Worm (Caenorhabditis elegans) whole organism, mixed stage, embryonic: Measurements from ENCODE around the gene pms-2.

ENCODE experiments used
- M03D4.4 ChIP-seq: sonication (generic microtip); optimal IDR thresholded peaks from 2 replicates; lab custom pipeline; 2017; ENCODE audit warnings: mild to moderate bottlenecking, missing genetic modification characterization, missing compliant biosample characterization
- blmp-1 ChIP-seq: fragments of 150-350 bp; optimal IDR thresholded peaks from 2 replicates; lab custom pipeline; 2014; ENCODE audit warnings: missing biosample characterization, missing genetic modification characterization
- ceh-39 ChIP-seq: fragments of 150-350 bp; optimal IDR thresholded peaks from 2 replicates; lab custom pipeline; 2014; ENCODE audit warnings: missing biosample characterization, missing genetic modification characterization
- ceh-83 ChIP-seq: fragments of 200-800 bp; sonication (Bioruptor generic); optimal IDR thresholded peaks from 2 replicates; lab custom pipeline; 2018; ENCODE audit warnings: mild to moderate bottlenecking, missing genetic modification characterization, missing compliant biosample characterization
- elt-1 ChIP-seq: sonication (generic microtip); optimal IDR thresholded peaks from 2 replicates; lab custom pipeline; 2017; ENCODE audit warnings: missing genetic modification characterization, mild to moderate bottlenecking, missing compliant biosample characterization, antibody characterized with exemption, moderate library complexity, borderline replicate concordance; ENCODE audit not compliant: insufficient read depth
- elt-3 ChIP-seq: fragments of 150-350 bp; optimal IDR thresholded peaks from 2 replicates; lab custom pipeline; 2014; ENCODE audit warnings: missing biosample characterization, missing genetic modification characterization
- flh-1 ChIP-seq: fragments of 200-800 bp; sonication (Bioruptor generic); optimal IDR thresholded peaks from 2 replicates; lab custom pipeline; 2018; ENCODE audit warnings: mild to moderate bottlenecking, missing genetic modification characterization, moderate library complexity, missing compliant biosample characterization
- ham-2 ChIP-seq: fragments of 200-800 bp; sonication (Bioruptor generic); optimal IDR thresholded peaks from 2 replicates; lab custom pipeline; 2018; ENCODE audit warnings: mild to moderate bottlenecking, missing genetic modification characterization, missing compliant biosample characterization
- hlh-1 ChIP-seq: fragments of 150-350 bp; optimal IDR thresholded peaks from 2 replicates; lab custom pipeline; 2014; ENCODE audit warnings: missing biosample characterization, missing genetic modification reagents, missing genetic modification characterization
- lin-13 ChIP-seq: fragments of 150-350 bp; optimal IDR thresholded peaks from 2 replicates; lab custom pipeline; 2014; ENCODE audit warnings: missing biosample characterization, missing genetic modification characterization
- lsy-2 ChIP-seq: fragments of 150-350 bp; optimal IDR thresholded peaks from 2 replicates; lab custom pipeline; 2014; ENCODE audit warnings: missing biosample characterization, missing genetic modification characterization
- mab-5 ChIP-seq: fragments of 150-350 bp; optimal IDR thresholded peaks from 2 replicates; lab custom pipeline; 2014; ENCODE audit warnings: missing biosample characterization, missing genetic modification characterization
- mep-1 ChIP-seq: fragments of 150-350 bp; optimal IDR thresholded peaks from 2 replicates; lab custom pipeline; 2017; ENCODE audit warnings: missing biosample characterization, missing genetic modification reagents, missing genetic modification characterization, inconsistent platforms
- mls-2 ChIP-seq: sonication (generic microtip); optimal IDR thresholded peaks from 2 replicates; lab custom pipeline; 2016; ENCODE audit warnings: mild to moderate bottlenecking, missing genetic modification characterization, moderate library complexity, missing compliant biosample characterization
- nhr-12 ChIP-seq: fragments of 150-350 bp; optimal IDR thresholded peaks from 2 replicates; lab custom pipeline; 2014; ENCODE audit warnings: missing biosample characterization, missing genetic modification characterization
- nhr-2 ChIP-seq: fragments of 150-350 bp; optimal IDR thresholded peaks from 2 replicates; lab custom pipeline; 2014; ENCODE audit warnings: missing biosample characterization, missing genetic modification characterization
- nhr-237 ChIP-seq: fragments of 150-350 bp; optimal IDR thresholded peaks from 2 replicates; lab custom pipeline; 2014; ENCODE audit warnings: missing biosample characterization, missing genetic modification characterization
- nhr-28 ChIP-seq: fragments of 150-350 bp; optimal IDR thresholded peaks from 2 replicates; lab custom pipeline; 2014; ENCODE audit warnings: missing biosample characterization, missing genetic modification characterization
- nhr-76 ChIP-seq: sonication (generic microtip); optimal IDR thresholded peaks from 2 replicates; lab custom pipeline; 2017; ENCODE audit warnings: missing biosample characterization, missing genetic modification characterization
- pha-4 ChIP-seq: fragments of 150-350 bp; optimal IDR thresholded peaks from 2 replicates; lab custom pipeline; 2018; ENCODE audit warnings: missing biosample characterization, missing genetic modification reagents, missing genetic modification characterization
- sem-2 ChIP-seq: fragments of 200-800 bp; sonication (Bioruptor generic); optimal IDR thresholded peaks from 2 replicates; lab custom pipeline; 2018; ENCODE audit warnings: mild to moderate bottlenecking, missing genetic modification characterization, missing compliant biosample characterization
- sptf-1 ChIP-seq: sonication (generic microtip); optimal IDR thresholded peaks from 2 replicates; lab custom pipeline; 2017; ENCODE audit warnings: mild to moderate bottlenecking, missing genetic modification characterization, moderate library complexity, missing compliant biosample characterization
- unc-120 ChIP-seq: sonication (generic microtip); optimal IDR thresholded peaks from 2 replicates; lab custom pipeline; 2017; ENCODE audit warnings: missing genetic modification characterization, missing compliant biosample characterization; ENCODE audit not compliant: poor library complexity, severe bottlenecking
- unc-62 ChIP-seq: fragments of 150-350 bp; optimal IDR thresholded peaks from 2 replicates; lab custom pipeline; 2014; ENCODE audit warnings: missing biosample characterization, missing genetic modification reagents, missing genetic modification characterization
- zip-8 ChIP-seq: fragments of 150-350 bp; optimal IDR thresholded peaks from 2 replicates; lab custom pipeline; 2014; ENCODE audit warnings: missing biosample characterization, missing genetic modification characterization
- ztf-11 ChIP-seq: fragments of 150-350 bp; optimal IDR thresholded peaks from 2 replicates; lab custom pipeline; 2014; ENCODE audit warnings: missing biosample characterization, missing genetic modification characterization

Gene pms-2

DNA sequence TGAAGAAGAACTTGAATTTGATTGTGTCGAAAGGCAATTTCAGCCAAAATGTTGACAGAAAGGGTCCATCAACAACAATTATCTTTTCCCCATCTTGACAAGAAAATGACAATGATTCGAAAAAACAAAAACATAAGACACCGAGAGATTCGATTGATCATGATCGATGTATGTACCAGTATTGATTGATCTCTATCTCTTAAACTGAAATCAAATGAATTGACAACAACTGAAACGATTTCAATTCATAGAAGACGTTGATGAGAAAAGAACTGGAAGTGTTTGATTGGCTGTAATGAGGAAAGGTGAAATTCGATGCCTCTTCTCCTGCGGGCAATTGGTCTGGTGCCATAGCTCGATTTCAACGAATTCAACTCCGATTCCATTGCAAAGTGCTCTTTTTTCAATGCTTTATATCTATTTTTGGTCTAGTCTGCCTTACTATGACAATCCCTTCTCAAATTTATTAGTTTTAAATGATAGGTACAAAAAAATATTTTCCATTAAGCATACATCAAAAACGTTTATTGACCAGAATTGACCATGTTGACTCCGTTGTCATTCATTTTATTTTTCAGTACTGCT, 36.9 kb downstream of the pms-2 start:
- no peak for TF ChIP-seq elt-1 (tag; lab: Kevin White, UChicago)
- no peak for TF ChIP-seq sptf-1
- TF ChIP-seq flh-1 (GFP tag; lab: Kevin White, UChicago) = no peak
- TF ChIP-seq hlh-1 (tag; lab: Kevin White, UChicago) = no peak
- TF ChIP-seq nhr-2 (tag; lab: Kevin White, UChicago) = no peak
- no peak for TF ChIP-seq nhr-237 (tag; lab: Kevin White, UChicago)
- TF ChIP-seq sem-2 (GFP tag; lab: Kevin White, UChicago) = no peak

ce11 chrV:11532964-11533363, 37.4 kb downstream of the pms-2 start:
- TF ChIP-seq nhr-12 (no peak), elt-3 (tag; lab: Kevin White, UChicago) (peak; percentile 11), zip-8 (tag; lab: Kevin White, UChicago) (peak; percentile 30), unc-120 (tag; lab: Kevin White, UChicago) (no peak), unc-62 (GFP tag; lab: Kevin White, UChicago) (no peak), sptf-1 (peak; percentile 14), ham-2 (GFP tag; lab: Kevin White, UChicago) (peak; percentile 30), blmp-1 (peak; percentile 96), lsy-2 (tag; lab: Kevin White, UChicago) (no peak), nhr-237 (tag; lab: Kevin White, UChicago) (no peak), mep-1 (tag; lab: Kevin White, UChicago) (no peak)

ce11 chrV:11532535-11532853, 37.9 kb downstream of the pms-2 start:
- TF ChIP-seq nhr-237 (tag; lab: Kevin White, UChicago) (no peak), ztf-11 (tag; lab: Kevin White, UChicago) (no peak), ham-2 (GFP tag; lab: Kevin White, UChicago) (no peak), M03D4.4 (tag; lab: Kevin White, UChicago) (no peak)

DNA sequence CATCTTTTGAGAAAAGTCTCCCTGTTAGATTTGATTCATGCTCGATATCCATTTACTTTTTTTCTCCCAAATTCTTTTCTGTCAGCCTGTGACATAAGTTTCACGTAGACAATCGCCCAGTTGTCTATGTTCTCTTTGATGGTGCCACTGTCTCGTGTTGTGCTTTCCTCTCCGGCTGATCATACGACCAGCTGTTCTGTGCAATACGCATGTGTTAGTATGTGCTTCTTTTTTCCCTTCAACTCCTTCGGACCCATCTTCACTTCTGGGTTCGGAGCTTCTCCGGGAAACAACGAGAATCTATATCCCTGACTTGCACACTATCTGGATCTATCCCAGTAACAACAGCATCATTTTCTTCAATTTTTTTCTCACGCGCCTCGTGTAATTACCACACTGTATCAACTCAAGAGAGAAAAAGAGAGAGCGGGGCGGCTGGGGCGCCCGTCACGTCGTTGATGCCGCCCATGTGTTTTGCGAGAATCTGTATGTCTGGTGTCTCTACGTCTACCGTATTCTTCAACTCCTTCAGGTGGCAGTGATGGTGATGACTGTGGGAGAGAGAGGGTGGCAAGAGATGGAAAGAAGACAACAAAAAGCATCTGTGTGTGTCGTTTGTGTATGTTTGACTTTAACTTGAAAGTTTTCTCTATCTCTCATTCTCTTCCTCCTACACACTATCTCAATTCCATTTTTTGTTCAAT, 38.4 kb downstream of the pms-2 start:
- TF ChIP-seq nhr-237 (tag; lab: Kevin White, UChicago) (peak; percentile 16), lin-13 (tag; lab: Kevin White, UChicago) (no peak), hlh-1 (tag; lab: Kevin White, UChicago) (peak; percentile 96), elt-1 (tag; lab: Kevin White, UChicago) (no peak), sptf-1 (peak; percentile 20), unc-62 (GFP tag; lab: Kevin White, UChicago) (peak; percentile 58), unc-120 (tag; lab: Kevin White, UChicago) (peak; percentile 79), blmp-1 (no peak), ceh-83 (GFP tag; lab: Kevin White, UChicago) (peak; percentile 10), nhr-76 (tag; lab: Kevin White, UChicago) (no peak), nhr-2 (tag; lab: Kevin White, UChicago) (no peak), pha-4 (tag; lab: Kevin White, UChicago) (no peak)

DNA sequence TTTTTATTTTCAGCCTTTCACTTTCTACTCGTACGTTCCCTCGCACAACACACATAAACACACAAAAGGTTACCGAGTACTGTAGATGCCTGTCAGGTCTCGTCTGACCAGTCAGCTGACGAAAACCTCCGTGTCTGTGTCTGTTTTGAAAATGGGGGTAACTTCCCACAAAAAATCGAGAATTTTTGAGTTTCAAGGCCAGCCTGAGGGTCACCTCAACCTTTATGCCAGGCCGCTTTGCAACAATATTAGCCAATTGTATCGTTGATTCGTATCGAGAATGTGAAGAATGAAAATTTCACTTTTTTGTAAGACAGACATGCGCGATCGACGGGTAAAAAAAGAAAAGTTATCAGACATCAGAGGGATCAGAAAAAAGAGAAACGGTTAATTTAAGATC, 39.3 kb downstream of the pms-2 start:
- no peak for TF ChIP-seq ceh-39 (tag; lab: Kevin White, UChicago)
- no peak for TF ChIP-seq sptf-1
- no peak for TF ChIP-seq mls-2 (tag; lab: Kevin White, UChicago)
- no peak for TF ChIP-seq mab-5
- no peak for TF ChIP-seq unc-120 (tag; lab: Kevin White, UChicago)
- no peak for TF ChIP-seq elt-3 (tag; lab: Kevin White, UChicago)
- TF ChIP-seq flh-1 (GFP tag; lab: Kevin White, UChicago) = no peak
- TF ChIP-seq sem-2 (GFP tag; lab: Kevin White, UChicago) = no peak
- no peak for TF ChIP-seq lsy-2 (tag; lab: Kevin White, UChicago)
- no peak for TF ChIP-seq mep-1 (tag; lab: Kevin White, UChicago)
- TF ChIP-seq lin-13 (tag; lab: Kevin White, UChicago) = no peak
- no peak for TF ChIP-seq ceh-83 (GFP tag; lab: Kevin White, UChicago)
- TF ChIP-seq nhr-28 (tag; lab: Kevin White, UChicago) = no peak
- no peak for TF ChIP-seq nhr-237 (tag; lab: Kevin White, UChicago)

DNA sequence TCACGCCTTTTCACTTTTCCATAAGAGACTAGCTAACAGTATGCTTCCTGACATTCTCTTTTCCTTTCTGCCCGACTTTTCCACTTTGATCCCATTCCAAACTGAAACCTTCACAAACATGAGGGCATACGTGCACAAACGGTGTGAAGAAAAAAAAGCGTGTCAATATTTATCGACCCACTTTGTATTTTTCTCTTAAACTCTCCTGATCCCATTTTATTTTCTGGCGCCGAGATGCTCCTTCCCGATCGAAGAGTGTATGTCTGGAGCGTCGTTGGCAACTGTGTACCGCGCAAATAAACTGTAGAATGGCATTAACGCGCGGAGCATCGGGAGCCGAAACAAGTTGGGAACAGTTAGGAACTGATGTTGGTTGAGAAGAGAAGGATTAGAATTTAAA, 40.9 kb downstream of the pms-2 start:
- TF ChIP-seq sem-2 (GFP tag; lab: Kevin White, UChicago) (no peak), elt-3 (tag; lab: Kevin White, UChicago) (no peak), nhr-237 (tag; lab: Kevin White, UChicago) (peak; percentile 27), flh-1 (GFP tag; lab: Kevin White, UChicago) (no peak), unc-62 (GFP tag; lab: Kevin White, UChicago) (no peak)
